Fruit fly (Drosophila melanogaster) whole organism, prepupa: Measurements from ENCODE around the gene cmb.

Experiments
- Blimp-1 ChIP-seq: fragments of 200-800 bp; sonication (Bioruptor generic); optimal IDR thresholded peaks from 3 replicates; lab custom pipeline; 2017; ENCODE audit warnings: missing biosample characterization, missing genetic modification characterization, mild to moderate bottlenecking, moderate library complexity, missing genetic modification reagents
- CG10631 ChIP-seq: fragments of 200-800 bp; sonication (Bioruptor generic); optimal IDR thresholded peaks from 2 replicates; lab custom pipeline; 2016; ENCODE audit warnings: missing biosample characterization, missing genetic modification characterization
- CG10669 ChIP-seq: fragments of 200-800 bp; sonication (Bioruptor generic); optimal IDR thresholded peaks from 3 replicates; lab custom pipeline; 2018; ENCODE audit warnings: missing biosample characterization, mild to moderate bottlenecking, missing genetic modification characterization, moderate library complexity
- CG11762 ChIP-seq: fragments of 200-800 bp; sonication (Bioruptor generic); optimal IDR thresholded peaks from 3 replicates; lab custom pipeline; 2016; ENCODE audit warnings: missing biosample characterization, missing genetic modification characterization; ENCODE audit not compliant: insufficient read depth
- CG11902 ChIP-seq: fragments of 200-800 bp; sonication (Bioruptor generic); optimal IDR thresholded peaks from 3 replicates; lab custom pipeline; 2016; ENCODE audit warnings: missing biosample characterization, missing genetic modification characterization
- CG15336 ChIP-seq: fragments of 200-800 bp; sonication (Bioruptor generic); IDR thresholded peaks from 2 replicates; pipeline ENCODE4 v1.3.6; 2022; ENCODE audit warnings: missing biosample characterization, missing genetic modification characterization
- CG1621 ChIP-seq: fragments of 200-800 bp; sonication (Bioruptor generic); optimal IDR thresholded peaks from 3 replicates; lab custom pipeline; 2018; ENCODE audit warnings: missing biosample characterization, mild to moderate bottlenecking, missing genetic modification characterization
- CG16779 ChIP-seq: fragments of 200-800 bp; sonication (Bioruptor generic); optimal IDR thresholded peaks from 3 replicates; lab custom pipeline; 2017; ENCODE audit warnings: missing biosample characterization, mild to moderate bottlenecking, missing genetic modification characterization
- CG3032 ChIP-seq: fragments of 200-800 bp; optimal IDR thresholded peaks from 2 replicates; lab custom pipeline; 2019; ENCODE audit warnings: missing biosample characterization, mild to moderate bottlenecking, missing genetic modification characterization, moderate library complexity
- CG32006 ChIP-seq: fragments of 200-800 bp; sonication (Bioruptor generic); optimal IDR thresholded peaks from 3 replicates; lab custom pipeline; 2017; ENCODE audit warnings: missing biosample characterization, mild to moderate bottlenecking, missing genetic modification characterization
- CG4318 ChIP-seq: fragments of 200-800 bp; sonication (Bioruptor generic); optimal IDR thresholded peaks from 3 replicates; lab custom pipeline; 2017; ENCODE audit warnings: missing biosample characterization, mild to moderate bottlenecking, missing genetic modification characterization
- CG6163 ChIP-seq: fragments of 200-800 bp; sonication (Bioruptor generic); IDR thresholded peaks from 3 replicates; pipeline ENCODE4 v1.3.6; 2022; ENCODE audit warnings: missing biosample characterization, missing genetic modification characterization
- CG6276 ChIP-seq: fragments of 200-800 bp; sonication (Bioruptor generic); optimal IDR thresholded peaks from 2 replicates; lab custom pipeline; 2017; ENCODE audit warnings: missing biosample characterization, mild to moderate bottlenecking, missing genetic modification characterization
- CG6792 ChIP-seq: fragments of 200-800 bp; sonication (Bioruptor generic); optimal IDR thresholded peaks from 3 replicates; lab custom pipeline; 2016; ENCODE audit warnings: missing biosample characterization, missing genetic modification characterization
- CG6808 ChIP-seq: fragments of 200-800 bp; sonication (Bioruptor generic); optimal IDR thresholded peaks from 3 replicates; lab custom pipeline; 2017; ENCODE audit warnings: missing biosample characterization, missing genetic modification characterization, mild to moderate bottlenecking, moderate library complexity, missing genetic modification reagents
- CG8319 ChIP-seq: fragments of 200-800 bp; sonication (Bioruptor generic); optimal IDR thresholded peaks from 3 replicates; lab custom pipeline; 2016; ENCODE audit warnings: missing biosample characterization, missing genetic modification characterization
- CG8632 ChIP-seq: fragments of 200-800 bp; sonication (Bioruptor generic); optimal IDR thresholded peaks from 3 replicates; lab custom pipeline; 2016; ENCODE audit warnings: missing biosample characterization, missing genetic modification characterization
- Eip75B ChIP-seq: fragments of 200-800 bp; sonication (Bioruptor generic); optimal IDR thresholded peaks from 3 replicates; lab custom pipeline; 2016; ENCODE audit warnings: missing biosample characterization, missing genetic modification characterization
- Eip93F ChIP-seq: fragments of 200-800 bp; sonication (Bioruptor generic); optimal IDR thresholded peaks from 2 replicates; lab custom pipeline; 2016; ENCODE audit warnings: missing biosample characterization, mild to moderate bottlenecking, missing genetic modification characterization
- Ets96B ChIP-seq: fragments of 200-800 bp; optimal IDR thresholded peaks from 2 replicates; lab custom pipeline; 2019; ENCODE audit warnings: missing biosample characterization, mild to moderate bottlenecking, missing genetic modification characterization, moderate library complexity
- Gug ChIP-seq: fragments of 200-800 bp; sonication (Bioruptor generic); IDR thresholded peaks from 2 replicates; pipeline ENCODE4 v1.3.6; 2022; ENCODE audit warnings: missing biosample characterization, missing genetic modification characterization
- Hr38 ChIP-seq: sonication (Bioruptor generic); optimal IDR thresholded peaks from 2 replicates; lab custom pipeline; 2016; ENCODE audit warnings: missing biosample characterization, missing genetic modification characterization
- Hr39 ChIP-seq: fragments of 200-800 bp; sonication (Bioruptor generic); optimal IDR thresholded peaks from 2 replicates; lab custom pipeline; 2016; ENCODE audit warnings: missing biosample characterization, missing genetic modification characterization
- Met ChIP-seq: fragments of 200-800 bp; sonication (Bioruptor generic); optimal IDR thresholded peaks from 3 replicates; lab custom pipeline; 2016; ENCODE audit warnings: missing biosample characterization, missing genetic modification characterization
- OdsH ChIP-seq: fragments of 200-800 bp; sonication (Bioruptor generic); optimal IDR thresholded peaks from 3 replicates; lab custom pipeline; 2016; ENCODE audit warnings: missing biosample characterization, missing genetic modification characterization
- Smox ChIP-seq: fragments of 200-800 bp; sonication (Bioruptor generic); optimal IDR thresholded peaks from 3 replicates; lab custom pipeline; 2016; ENCODE audit warnings: missing biosample characterization, missing genetic modification characterization
- Sox102F ChIP-seq: fragments of 200-800 bp; sonication (Bioruptor generic); optimal IDR thresholded peaks from 2 replicates; lab custom pipeline; 2016; ENCODE audit warnings: missing biosample characterization, mild to moderate bottlenecking, missing genetic modification characterization
- Sox14 ChIP-seq: fragments of 200-800 bp; sonication (Bioruptor generic); optimal IDR thresholded peaks from 3 replicates; lab custom pipeline; 2016; ENCODE audit warnings: missing biosample characterization, missing genetic modification characterization
- Sox15 ChIP-seq: fragments of 200-800 bp; sonication (Bioruptor generic); optimal IDR thresholded peaks from 3 replicates; lab custom pipeline; 2016; ENCODE audit warnings: missing biosample characterization, missing genetic modification characterization
- eg ChIP-seq: fragments of 200-800 bp; sonication (Bioruptor generic); IDR thresholded peaks from 3 replicates; pipeline ENCODE4 v1.3.6; 2022; ENCODE audit warnings: missing biosample characterization, missing genetic modification characterization
- esn ChIP-seq: fragments of 200-800 bp; sonication (Bioruptor generic); optimal IDR thresholded peaks from 2 replicates; lab custom pipeline; 2016; ENCODE audit warnings: missing biosample characterization, mild to moderate bottlenecking, missing genetic modification characterization, moderate library complexity
- fd59A ChIP-seq: fragments of 200-800 bp; sonication (Bioruptor generic); optimal IDR thresholded peaks from 2 replicates; lab custom pipeline; 2017; ENCODE audit warnings: missing biosample characterization, mild to moderate bottlenecking, missing genetic modification characterization, missing genetic modification reagents
- fd85E ChIP-seq: fragments of 200-800 bp; sonication (Bioruptor generic); optimal IDR thresholded peaks from 3 replicates; lab custom pipeline; 2016; ENCODE audit warnings: missing biosample characterization, missing genetic modification characterization
- net ChIP-seq: fragments of 200-800 bp; sonication (Bioruptor generic); optimal IDR thresholded peaks from 3 replicates; lab custom pipeline; 2016; ENCODE audit warnings: missing biosample characterization, missing genetic modification characterization
- pdm3 ChIP-seq: fragments of 200-800 bp; sonication (Bioruptor generic); optimal IDR thresholded peaks from 3 replicates; lab custom pipeline; 2016; ENCODE audit warnings: missing biosample characterization, missing genetic modification characterization
- salr ChIP-seq, 2 experiments: fragments of 200-800 bp; sonication (Bioruptor generic); optimal IDR thresholded peaks; 3 replicates each; lab custom pipeline; 2016 to 2018; ENCODE audit warnings: missing biosample characterization in 2 of 2, missing genetic modification characterization in 2 of 2, mild to moderate bottlenecking in 1 of 2
- ss ChIP-seq, 2 experiments: fragments of 200-800 bp; sonication (Bioruptor generic); optimal IDR thresholded peaks; 2 replicates in 1 of 2; 3 replicates in 1 of 2; lab custom pipeline; 2017 to 2018; ENCODE audit warnings: mild to moderate bottlenecking in 2 of 2, missing biosample characterization in 2 of 2, missing genetic modification characterization in 2 of 2, moderate library complexity in 1 of 2
- svp ChIP-seq: fragments of 200-800 bp; sonication (Bioruptor generic); peaks from one replicate; lab custom pipeline; 2016; ENCODE audit warnings: missing biosample characterization, missing genetic modification characterization
- topi ChIP-seq: fragments of 200-800 bp; sonication (Bioruptor generic); optimal IDR thresholded peaks from 3 replicates; lab custom pipeline; 2016; ENCODE audit warnings: missing biosample characterization, missing genetic modification characterization
- vri ChIP-seq: fragments of 200-800 bp; sonication (Bioruptor generic); optimal IDR thresholded peaks from 3 replicates; lab custom pipeline; 2016; ENCODE audit warnings: missing biosample characterization, mild to moderate bottlenecking, missing genetic modification characterization

The cmb gene

DNA sequence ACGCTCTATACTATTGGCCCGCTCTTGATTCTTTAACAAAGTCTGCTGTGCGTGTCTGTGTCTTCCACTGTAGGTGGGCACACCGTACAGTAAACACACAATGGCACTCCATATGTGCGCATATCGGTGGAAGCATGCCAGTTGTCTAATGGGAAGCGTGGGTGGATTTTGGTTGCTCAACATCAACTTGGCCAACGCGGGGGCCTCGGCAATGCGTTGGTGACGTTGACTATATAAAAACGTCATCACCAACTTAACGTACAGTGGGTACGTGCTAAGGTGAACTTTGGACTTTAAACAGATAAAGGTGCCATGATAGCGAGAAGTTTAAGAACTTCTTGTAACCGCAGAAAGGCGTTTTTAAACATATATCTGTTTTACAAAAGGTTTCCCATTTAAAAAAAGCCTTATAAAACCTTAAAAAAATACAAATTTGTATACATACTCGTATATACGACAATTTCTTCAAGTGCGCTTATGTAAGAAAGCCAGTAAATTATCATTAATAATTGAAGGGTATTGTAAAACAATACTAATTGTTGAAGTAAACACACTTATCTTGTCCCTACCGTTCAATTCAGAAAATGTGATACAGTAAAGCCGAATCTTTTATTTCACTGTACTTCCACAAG, 37.3 kb downstream of the cmb start (continued):
- TF ChIP-seq Gug (peak; percentile 26; the same call in 1 of the 2 replicates), Eip93F (GFP tag; lab: Kevin White, UChicago) (no peak), eg (peak; percentile 15; the same call in 1 of the 3 replicates), CG11902 (GFP tag; lab: Kevin White, UChicago) (peak; percentile 9), CG4318 (peak; percentile 50), CG6276 (GFP tag; lab: Kevin White, UChicago) (peak; percentile 68), vri (GFP tag; lab: Kevin White, UChicago) (peak; percentile 47), Sox15 (peak; percentile 20), Hr39 (GFP tag; lab: Kevin White, UChicago) (peak; percentile 61), OdsH (GFP tag; lab: Kevin White, UChicago) (peak; percentile 66), CG8319 (GFP tag; lab: Kevin White, UChicago) (peak; percentile 27), Blimp-1 (GFP tag; lab: Kevin White, UChicago) (no peak), salr (GFP tag; optimal IDR thresholded peaks at IDR 0.05; lab: Kevin White, UChicago) (peak in 1 of 2 experiments; percentile 41), CG8632 (GFP tag; lab: Kevin White, UChicago) (peak; percentile 45), CG10631 (GFP tag; lab: Kevin White, UChicago) (peak; percentile 54), Met (GFP tag; lab: Kevin White, UChicago) (peak; percentile 46), Hr38 (GFP tag; lab: Kevin White, UChicago) (no peak), fd85E (GFP tag; lab: Kevin White, UChicago) (peak; percentile 25), Sox14 (GFP tag; lab: Kevin White, UChicago) (peak; percentile 36), CG16779 (tag; lab: Kevin White, UChicago) (peak; percentile 4), CG3032 (tag; lab: Kevin White, UChicago) (peak; percentile 25), topi (GFP tag; lab: Kevin White, UChicago) (peak; percentile 75), CG32006 (GFP tag; lab: Kevin White, UChicago) (peak; percentile 65), Eip75B (GFP tag; lab: Kevin White, UChicago) (peak; percentile 49), pdm3 (GFP tag; lab: Kevin White, UChicago) (peak; percentile 45), CG6792 (GFP tag; lab: Kevin White, UChicago) (peak; percentile 33), Ets96B (tag; lab: Kevin White, UChicago) (peak; percentile 14), ss (GFP tag; optimal IDR thresholded peaks at IDR 0.05; lab: Kevin White, UChicago) (peak; percentile 15 to 62), fd59A (GFP tag; lab: Kevin White, UChicago) (peak; percentile 8), CG10669 (GFP tag; lab: Kevin White, UChicago) (peak; percentile 56), CG6808 (peak; percentile 53), CG11762 (GFP tag; lab: Kevin White, UChicago) (peak; percentile 29), CG1621 (tag; lab: Kevin White, UChicago) (no peak), Sox102F (GFP tag; lab: Kevin White, UChicago) (peak; percentile 62), svp (GFP tag; lab: Kevin White, UChicago) (peak; percentile 75), net (GFP tag; lab: Kevin White, UChicago) (peak; percentile 47), Smox (peak; percentile 30)

dm6 chr3L:13480241-13480627, 37.8 kb downstream of the cmb start:
- TF ChIP-seq esn (peak; percentile 38), CG15336 (GFP tag; lab: Robert Waterston, UW) (peak; percentile 13; the same call in 1 of the 2 replicates), ss (GFP tag; optimal IDR thresholded peaks at IDR 0.05; lab: Kevin White, UChicago) (peak in 1 of 2 experiments; percentile 38), CG6163 (GFP tag; lab: Robert Waterston, UW) (no peak), topi (GFP tag; lab: Kevin White, UChicago) (no peak)
